Fruit fly (Drosophila melanogaster) whole organism, embryonic: ENCODE measurements around the gene CG10907.
A peak's percentile ranks its signal among the peaks of the same experiment; 100 is the strongest.

Experiments
- BtbVII ChIP-seq: fragments of 200-800 bp; sonication (Bioruptor generic); optimal IDR thresholded peaks from 3 replicates; lab custom pipeline; 2017; ENCODE audit warnings: missing biosample characterization, mild to moderate bottlenecking, missing genetic modification characterization
- CG11723 ChIP-seq: fragments of 200-800 bp; sonication (Bioruptor generic); optimal IDR thresholded peaks from 2 replicates; lab custom pipeline; 2017; ENCODE audit warnings: missing biosample characterization, mild to moderate bottlenecking, missing genetic modification characterization
- CG12104 ChIP-seq: fragments of 200-800 bp; sonication (Bioruptor generic); optimal IDR thresholded peaks from 3 replicates; lab custom pipeline; 2016; ENCODE audit warnings: missing biosample characterization, missing genetic modification characterization
- CG1233 ChIP-seq: fragments of 200-800 bp; sonication (Bioruptor generic); optimal IDR thresholded peaks from 4 replicates; lab custom pipeline; 2018; ENCODE audit warnings: missing biosample characterization, mild to moderate bottlenecking, missing genetic modification characterization
- CG12744 ChIP-seq: fragments of 200-800 bp; sonication (Bioruptor generic); optimal IDR thresholded peaks from 2 replicates; lab custom pipeline; 2016; ENCODE audit warnings: missing biosample characterization, missing genetic modification characterization
- CG13123 ChIP-seq: fragments of 200-800 bp; sonication (Bioruptor generic); optimal IDR thresholded peaks from 2 replicates; lab custom pipeline; 2016; ENCODE audit warnings: missing biosample characterization, missing genetic modification characterization
- CG13624 ChIP-seq: fragments of 200-800 bp; sonication (Bioruptor generic); optimal IDR thresholded peaks from 2 replicates; lab custom pipeline; 2016; ENCODE audit warnings: missing biosample characterization, missing genetic modification characterization
- CG15601 ChIP-seq: fragments of 200-800 bp; sonication (Bioruptor generic); optimal IDR thresholded peaks from 3 replicates; lab custom pipeline; 2019; ENCODE audit warnings: missing biosample characterization, mild to moderate bottlenecking, missing genetic modification characterization, moderate library complexity
- CG16813 ChIP-seq: fragments of 200-800 bp; sonication (Bioruptor generic); IDR thresholded peaks from 3 replicates; pipeline ENCODE4 v1.3.6; 2022; ENCODE audit warnings: missing biosample characterization, missing genetic modification characterization; ENCODE audit not compliant: partially characterized antibody
- CG17912 ChIP-seq: fragments of 200-800 bp; sonication (Bioruptor generic); optimal IDR thresholded peaks from 2 replicates; lab custom pipeline; 2018; ENCODE audit warnings: missing biosample characterization, mild to moderate bottlenecking, missing genetic modification characterization
- CG1832 ChIP-seq: fragments of 200-800 bp; sonication (Bioruptor generic); optimal IDR thresholded peaks from 2 replicates; lab custom pipeline; 2017; ENCODE audit warnings: missing biosample characterization, mild to moderate bottlenecking, missing genetic modification characterization, inconsistent platforms
- CG31441 ChIP-seq: fragments of 200-800 bp; sonication (Bioruptor generic); IDR thresholded peaks from 2 replicates; pipeline ENCODE4 v1.3.6; 2022; ENCODE audit warnings: missing biosample characterization, missing genetic modification characterization
- CG43689 ChIP-seq: fragments of 200-800 bp; sonication (Bioruptor generic); IDR thresholded peaks from 2 replicates; pipeline ENCODE4 v1.3.6; 2022; ENCODE audit warnings: missing biosample characterization, missing genetic modification characterization
- CG4404 ChIP-seq: fragments of 200-800 bp; sonication (Bioruptor generic); IDR thresholded peaks from 2 replicates; pipeline ENCODE4 v1.3.6; 2022; ENCODE audit warnings: missing biosample characterization, missing genetic modification characterization
- CG4707 ChIP-seq: fragments of 200-800 bp; sonication (Bioruptor generic); optimal IDR thresholded peaks from 2 replicates; lab custom pipeline; 2018; ENCODE audit warnings: missing biosample characterization, mild to moderate bottlenecking, missing genetic modification characterization, moderate library complexity
- CG4820 ChIP-seq: fragments of 200-800 bp; sonication (Bioruptor generic); optimal IDR thresholded peaks from 3 replicates; lab custom pipeline; 2016; ENCODE audit warnings: missing biosample characterization, missing genetic modification characterization
- CTCF ChIP-seq: fragments of 200-800 bp; sonication (Bioruptor generic); optimal IDR thresholded peaks from 2 replicates; lab custom pipeline; 2017; ENCODE audit warnings: missing biosample characterization, mild to moderate bottlenecking, missing genetic modification characterization, moderate library complexity
- CrebB ChIP-seq: fragments of 200-800 bp; sonication (Bioruptor generic); optimal IDR thresholded peaks from 3 replicates; lab custom pipeline; 2018; ENCODE audit warnings: missing biosample characterization, mild to moderate bottlenecking, missing genetic modification characterization
- Dref ChIP-seq: fragments of 200-800 bp; sonication (Bioruptor generic); IDR thresholded peaks from 2 replicates; pipeline ENCODE4 v1.3.6; 2022; ENCODE audit warnings: missing biosample characterization, missing genetic modification characterization
- Elba2 ChIP-seq: fragments of 200-800 bp; sonication (Bioruptor generic); optimal IDR thresholded peaks from 3 replicates; lab custom pipeline; 2016; ENCODE audit warnings: missing biosample characterization, missing genetic modification characterization
- HLH4C ChIP-seq: fragments of 200-800 bp; sonication (Bioruptor generic); IDR thresholded peaks from 3 replicates; pipeline ENCODE4 v1.3.6; 2022; ENCODE audit warnings: missing biosample characterization, missing genetic modification characterization; ENCODE audit not compliant: partially characterized antibody
- HLH54F ChIP-seq: fragments of 200-800 bp; sonication (Bioruptor generic); optimal IDR thresholded peaks from 3 replicates; lab custom pipeline; 2016; ENCODE audit warnings: missing biosample characterization, missing genetic modification characterization
- Hey ChIP-seq: fragments of 200-800 bp; sonication (Bioruptor generic); optimal IDR thresholded peaks from 3 replicates; lab custom pipeline; 2018; ENCODE audit warnings: missing biosample characterization, mild to moderate bottlenecking, missing genetic modification characterization
- Hr3 ChIP-seq: fragments of 200-800 bp; sonication (Bioruptor generic); optimal IDR thresholded peaks from 3 replicates; lab custom pipeline; 2016; ENCODE audit warnings: missing biosample characterization, missing genetic modification characterization
- Lpt ChIP-seq: fragments of >200 bp; optimal IDR thresholded peaks from 2 replicates; lab custom pipeline; 2018; ENCODE audit warnings: missing biosample characterization, missing genetic modification characterization
- Meics ChIP-seq: fragments of 200-800 bp; sonication (Bioruptor generic); optimal IDR thresholded peaks from 2 replicates; lab custom pipeline; 2017; ENCODE audit warnings: missing biosample characterization, mild to moderate bottlenecking, missing genetic modification characterization
- Mrtf ChIP-seq: fragments of 200-800 bp; sonication (Bioruptor generic); IDR thresholded peaks from 3 replicates; pipeline ENCODE4 v1.3.6; 2022; ENCODE audit warnings: missing biosample characterization, missing genetic modification characterization
- NC2α ChIP-seq: fragments of 200-800 bp; sonication (Bioruptor generic); optimal IDR thresholded peaks from 2 replicates; lab custom pipeline; 2016; ENCODE audit warnings: missing biosample characterization, missing genetic modification characterization
- Nf-YB ChIP-seq: fragments of 200-800 bp; sonication (Bioruptor generic); optimal IDR thresholded peaks from 3 replicates; lab custom pipeline; 2019; ENCODE audit warnings: missing biosample characterization, mild to moderate bottlenecking, missing genetic modification characterization, moderate library complexity
- Opbp ChIP-seq: fragments of 200-800 bp; sonication (Bioruptor generic); IDR thresholded peaks from 3 replicates; pipeline ENCODE4 v1.3.6; 2022; ENCODE audit warnings: missing biosample characterization, missing genetic modification characterization; ENCODE audit not compliant: partially characterized antibody
- Scr ChIP-seq: fragments of 200-800 bp; sonication (Bioruptor generic); IDR thresholded peaks from 2 replicates; pipeline ENCODE4 v1.3.6; 2022; ENCODE audit warnings: missing biosample characterization, missing genetic modification characterization; ENCODE audit not compliant: partially characterized antibody
- Sox102F ChIP-seq: fragments of 200-800 bp; sonication (Bioruptor generic); optimal IDR thresholded peaks from 2 replicates; lab custom pipeline; 2018; ENCODE audit warnings: missing biosample characterization, mild to moderate bottlenecking, missing genetic modification characterization, moderate library complexity
- ab ChIP-seq: fragments of 200-800 bp; sonication (Bioruptor generic); optimal IDR thresholded peaks from 2 replicates; lab custom pipeline; 2016; ENCODE audit warnings: missing biosample characterization, missing genetic modification characterization
- ac ChIP-seq: fragments of 200-800 bp; sonication (Bioruptor generic); optimal IDR thresholded peaks from 3 replicates; lab custom pipeline; 2017; ENCODE audit warnings: missing biosample characterization, mild to moderate bottlenecking, missing genetic modification characterization
- ato ChIP-seq: fragments of 200-800 bp; sonication (Bioruptor generic); IDR thresholded peaks from 2 replicates; pipeline ENCODE4 v1.3.6; 2022; ENCODE audit warnings: missing biosample characterization, missing genetic modification characterization; ENCODE audit not compliant: partially characterized antibody
- br ChIP-seq: fragments of >200 bp; optimal IDR thresholded peaks from 2 replicates; lab custom pipeline; 2017
- fu2 ChIP-seq: fragments of 200-800 bp; sonication (Bioruptor generic); optimal IDR thresholded peaks from 2 replicates; lab custom pipeline; 2016; ENCODE audit warnings: missing biosample characterization, missing genetic modification characterization
- her ChIP-seq: fragments of 200-800 bp; sonication (Bioruptor generic); optimal IDR thresholded peaks from 2 replicates; lab custom pipeline; 2016; ENCODE audit warnings: missing biosample characterization, missing genetic modification characterization
- jigr1 ChIP-seq: fragments of 200-800 bp; sonication (Bioruptor generic); IDR thresholded peaks from 3 replicates; pipeline ENCODE4 v1.3.6; 2022; ENCODE audit warnings: missing biosample characterization, missing genetic modification characterization
- mld ChIP-seq: fragments of 200-800 bp; sonication (Bioruptor generic); IDR thresholded peaks from 3 replicates; pipeline ENCODE4 v1.3.6; 2022; ENCODE audit warnings: missing biosample characterization, missing genetic modification characterization; ENCODE audit not compliant: partially characterized antibody
- nau ChIP-seq: fragments of 200-800 bp; sonication (Bioruptor generic); optimal IDR thresholded peaks from 3 replicates; lab custom pipeline; 2017; ENCODE audit warnings: missing biosample characterization, mild to moderate bottlenecking, missing genetic modification characterization, missing genetic modification reagents
- nom ChIP-seq: fragments of 200-800 bp; sonication (Bioruptor generic); optimal IDR thresholded peaks from 2 replicates; lab custom pipeline; 2017; ENCODE audit warnings: missing biosample characterization, missing genetic modification characterization, mild to moderate bottlenecking, moderate library complexity, missing genetic modification reagents
- pb ChIP-seq: fragments of 200-800 bp; sonication (Bioruptor generic); optimal IDR thresholded peaks from 3 replicates; lab custom pipeline; 2016; ENCODE audit warnings: missing biosample characterization, missing genetic modification characterization
- pho ChIP-seq: fragments of 200-800 bp; sonication (Bioruptor generic); optimal IDR thresholded peaks from 2 replicates; lab custom pipeline; 2016; ENCODE audit warnings: missing biosample characterization, missing genetic modification characterization
- repo ChIP-seq: fragments of 200-800 bp; sonication (Bioruptor generic); optimal IDR thresholded peaks from 2 replicates; lab custom pipeline; 2016; ENCODE audit warnings: missing biosample characterization, missing genetic modification characterization
- rib ChIP-seq: fragments of 200-800 bp; sonication (Bioruptor generic); IDR thresholded peaks from 2 replicates; pipeline ENCODE4 v1.3.6; 2022; ENCODE audit warnings: missing biosample characterization, missing genetic modification characterization
- sim ChIP-seq: fragments of 200-800 bp; sonication (Bioruptor generic); IDR thresholded peaks from 2 replicates; pipeline ENCODE4 v1.3.6; 2022; ENCODE audit warnings: missing biosample characterization, missing genetic modification characterization
- sob ChIP-seq: fragments of 200-800 bp; sonication (Bioruptor generic); IDR thresholded peaks from 2 replicates; pipeline ENCODE4 v1.3.6; 2022; ENCODE audit warnings: missing biosample characterization, missing genetic modification characterization
- tap ChIP-seq: fragments of 200-800 bp; optimal IDR thresholded peaks from 3 replicates; lab custom pipeline; 2019; ENCODE audit warnings: missing biosample characterization, mild to moderate bottlenecking, missing genetic modification characterization, moderate library complexity
- trem ChIP-seq: fragments of 200-800 bp; optimal IDR thresholded peaks from 3 replicates; lab custom pipeline; 2019; ENCODE audit warnings: missing biosample characterization, mild to moderate bottlenecking, missing genetic modification characterization, moderate library complexity
- twi ChIP-seq: fragments of 200-800 bp; optimal IDR thresholded peaks from 2 replicates; lab custom pipeline; 2019; ENCODE audit warnings: missing biosample characterization, mild to moderate bottlenecking, missing genetic modification characterization, moderate library complexity
- unc-4 ChIP-seq: fragments of 200-800 bp; sonication (Bioruptor generic); IDR thresholded peaks from 2 replicates; pipeline ENCODE4 v1.3.6; 2022; ENCODE audit warnings: missing biosample characterization, missing genetic modification characterization; ENCODE audit not compliant: partially characterized antibody

Gene CG10907

dm6 chr3L:11833296-11833717, 40.0 kb downstream of the CG10907 start, which contains the start of gene CycA (continued):
- TF ChIP-seq fu2 (GFP tag; lab: Kevin White, UChicago), result no peak
- TF ChIP-seq ato (GFP tag; lab: Robert Waterston, UW), result peak; percentile 85
- no peak for TF ChIP-seq CG1233 (GFP tag; lab: Kevin White, UChicago)
- TF ChIP-seq br (lab: Kevin White, UChicago), result no peak
- TF ChIP-seq Lpt (GFP tag; lab: Kevin White, UChicago), result no peak
- TF ChIP-seq nau (GFP tag; lab: Kevin White, UChicago), result no peak
- TF ChIP-seq CrebB (tag; lab: Kevin White, UChicago), result no peak
- no peak for TF ChIP-seq nom
- TF ChIP-seq CG17912 (GFP tag; lab: Kevin White, UChicago), result no peak
- peak; percentile 87 for TF ChIP-seq trem (tag; lab: Kevin White, UChicago)
- TF ChIP-seq her (GFP tag; lab: Kevin White, UChicago), result no peak
- TF ChIP-seq Scr (GFP tag; lab: Robert Waterston, UW), result peak; percentile 84
- peak; percentile 51 for TF ChIP-seq CG15601 (tag; lab: Kevin White, UChicago)
- no peak for TF ChIP-seq Mrtf (GFP tag; lab: Robert Waterston, UW)
- peak; percentile 65 for TF ChIP-seq mld
- no peak for TF ChIP-seq pb (GFP tag; lab: Kevin White, UChicago)
- TF ChIP-seq pho, result no peak
- TF ChIP-seq CG43689, result no peak
- TF ChIP-seq Dref (GFP tag; lab: Robert Waterston, UW), result peak; percentile 95
- no peak for TF ChIP-seq CG13123 (GFP tag; lab: Kevin White, UChicago)
- TF ChIP-seq CG4404 (GFP tag; lab: Robert Waterston, UW), result no peak
- no peak for TF ChIP-seq repo (GFP tag; lab: Kevin White, UChicago)
- TF ChIP-seq CG4820, result no peak
- TF ChIP-seq CG12104 (GFP tag; lab: Kevin White, UChicago), result no peak
- no peak for TF ChIP-seq Sox102F (GFP tag; lab: Kevin White, UChicago)
- no peak for TF ChIP-seq rib (GFP tag; lab: Robert Waterston, UW)
- no peak for TF ChIP-seq NC2α (GFP tag; lab: Kevin White, UChicago)
- no peak for TF ChIP-seq CG1832 (GFP tag; lab: Kevin White, UChicago)
- no peak for TF ChIP-seq tap
- no peak for TF ChIP-seq Elba2 (GFP tag; lab: Kevin White, UChicago)
- TF ChIP-seq BtbVII (GFP tag; lab: Kevin White, UChicago), result no peak
- no peak for TF ChIP-seq ac (GFP tag; lab: Kevin White, UChicago)
- TF ChIP-seq CG4707 (GFP tag; lab: Kevin White, UChicago), result no peak
- TF ChIP-seq HLH4C (GFP tag; lab: Robert Waterston, UW), result peak; percentile 63
- TF ChIP-seq Hey (tag; lab: Kevin White, UChicago), result no peak
- TF ChIP-seq Meics (GFP tag; lab: Kevin White, UChicago), result no peak
- TF ChIP-seq CG31441 (GFP tag; lab: Robert Waterston, UW), result no peak
- no peak for TF ChIP-seq Nf-YB (GFP tag; lab: Kevin White, UChicago)
- TF ChIP-seq CG12744 (GFP tag; lab: Kevin White, UChicago), result no peak
- peak; percentile 31 for TF ChIP-seq CG13624 (GFP tag; lab: Kevin White, UChicago)
- 0 out of 2 replicates have a peak, but pooled peaks have one; percentile 7 for TF ChIP-seq sob (GFP tag; lab: Robert Waterston, UW)
- peak; percentile 94 for TF ChIP-seq Opbp
- TF ChIP-seq sim, result no peak
- peak; percentile 3 for TF ChIP-seq CTCF (GFP tag; lab: Kevin White, UChicago)
- TF ChIP-seq CG11723, result no peak
- TF ChIP-seq ab (GFP tag; lab: Kevin White, UChicago), result no peak
- TF ChIP-seq CG16813, result peak; percentile 87
- TF ChIP-seq jigr1 (GFP tag; lab: Robert Waterston, UW), result no peak
- TF ChIP-seq unc-4 (GFP tag; lab: Robert Waterston, UW), result peak; percentile 85
- no peak for TF ChIP-seq HLH54F (GFP tag; lab: Kevin White, UChicago)
- TF ChIP-seq Hr3 (GFP tag; lab: Kevin White, UChicago), result no peak
- TF ChIP-seq twi, result peak; percentile 13
